Worm (Caenorhabditis elegans): Measurements from ENCODE around the gene nspc-12.

ce11 chrX:12331795-12332194, 24.7 kb downstream of the nspc-12 start, which contains the start of gene srd-46:
- TF ChIP-seq ceh-16 (tag; optimal IDR thresholded peaks at IDR 0.05) (no peak), jun-1 (tag; optimal IDR thresholded peaks at IDR 0.05) (no peak), pha-4 (tag; optimal IDR thresholded peaks at IDR 0.05) (no peak), mdl-1 (tag; optimal IDR thresholded peaks at IDR 0.05) (no peak), nhr-76 (tag; optimal IDR thresholded peaks at IDR 0.05) (no peak), elt-3 (tag; optimal IDR thresholded peaks at IDR 0.05) (no peak), ceh-9 (tag; optimal IDR thresholded peaks at IDR 0.05) (no peak), ceh-82 (tag; optimal IDR thresholded peaks at IDR 0.05) (no peak)
